Worm (Caenorhabditis elegans) whole organism, early embryonic: ENCODE results near the gene C45G9.11.

Experiments
- B0310.2 ChIP-seq: sonication (generic microtip); optimal IDR thresholded peaks from 2 replicates; lab custom pipeline; 2016; ENCODE audit warnings: mild to moderate bottlenecking, missing genetic modification characterization, missing compliant biosample characterization
- F13C5.2 ChIP-seq: sonication (generic microtip); optimal IDR thresholded peaks from 2 replicates; lab custom pipeline; 2017; ENCODE audit warnings: mild to moderate bottlenecking, missing genetic modification characterization, inconsistent platforms, missing compliant biosample characterization
- ama-1 ChIP-seq: fragments of 150-350 bp; optimal IDR thresholded peaks from 2 replicates; lab custom pipeline; 2014
- ceh-36 ChIP-seq: sonication (generic microtip); optimal IDR thresholded peaks from 2 replicates; lab custom pipeline; 2016; ENCODE audit warnings: missing genetic modification characterization, inconsistent platforms, missing compliant biosample characterization
- pes-1 ChIP-seq: fragments of 200-800 bp; sonication (Bioruptor generic); IDR thresholded peaks from 2 replicates; pipeline ENCODE4 v1.3.6; 2022; ENCODE audit warnings: missing genetic modification reagents, missing genetic modification characterization, missing compliant biosample characterization
- tbx-37 ChIP-seq: fragments of 200-800 bp; sonication (Bioruptor generic); conservative IDR thresholded peaks from 2 replicates; pipeline ENCODE4 v1.3.6; 2022; ENCODE audit warnings: missing genetic modification reagents, missing genetic modification characterization, missing compliant biosample characterization

DNA sequence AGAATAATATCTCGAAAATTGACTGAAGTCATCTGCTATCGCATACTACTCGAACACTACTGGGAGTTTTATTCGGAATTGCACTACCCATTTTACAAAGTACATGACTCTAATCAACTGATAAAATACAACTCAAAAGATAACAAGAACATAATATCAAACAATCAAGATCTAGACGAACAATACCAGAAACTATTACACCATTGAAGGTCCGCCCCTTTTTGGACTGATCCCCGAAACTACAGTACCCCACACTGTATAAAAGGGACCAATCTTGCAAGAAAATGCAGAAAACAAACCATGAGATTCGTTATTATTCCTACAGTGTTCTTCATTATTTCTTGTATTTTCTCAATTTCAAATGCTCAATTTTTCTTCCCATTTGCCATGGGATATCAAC is 26.0 kb upstream of the C45G9.11 start, which contains the start of gene F54D8.10:
- TF ChIP-seq B0310.2 (tag; lab: Kevin White, UChicago) (no peak), ama-1 (lab: Kevin White, UChicago) (no peak), pes-1 (GFP tag; lab: Robert Waterston, UW) (no peak), F13C5.2 (no peak), ceh-36 (tag; lab: Kevin White, UChicago) (no peak), tbx-37 (GFP tag; lab: Robert Waterston, UW) (no peak)
